Worm (Caenorhabditis elegans) whole organism, L4 larva: Measurements from ENCODE around the gene C34H4.2.

Source experiments
- F37D6.2 ChIP-seq: sonication (generic microtip); optimal IDR thresholded peaks from 2 replicates; lab custom pipeline; 2016; ENCODE audit warnings: mild to moderate bottlenecking, missing genetic modification characterization, missing compliant biosample characterization
- aha-1 ChIP-seq: fragments of 150-350 bp; peaks from one replicate; lab custom pipeline; 2014; ENCODE audit warnings: missing biosample characterization, missing genetic modification characterization
- ces-1 ChIP-seq: fragments of 150-350 bp; sonication (generic microtip); optimal IDR thresholded peaks from 4 replicates; lab custom pipeline; 2014; ENCODE audit warnings: missing biosample characterization, missing genetic modification reagents, missing genetic modification characterization
- daf-16 ChIP-seq, 3 experiments: sonication (generic microtip); optimal IDR thresholded peaks; 2 replicates each; lab custom pipeline; 2016 to 2017; ENCODE audit warnings: missing genetic modification characterization in 3 of 3, missing genetic modification reagents in 3 of 3, mild to moderate bottlenecking in 2 of 3, missing compliant biosample characterization in 2 of 3, missing biosample characterization in 1 of 3, moderate library complexity in 1 of 3
- daf-8 ChIP-seq: fragments of 200-800 bp; sonication (Bioruptor generic); IDR thresholded peaks from 2 replicates; pipeline ENCODE4 v1.3.6; 2022; ENCODE audit warnings: missing genetic modification characterization, missing compliant biosample characterization
- dmd-6 ChIP-seq: fragments of 200-800 bp; sonication (Bioruptor generic); IDR thresholded peaks from 2 replicates; pipeline ENCODE4 v1.3.6; 2022; ENCODE audit warnings: missing genetic modification reagents, missing genetic modification characterization, missing compliant biosample characterization
- dve-1 ChIP-seq: sonication (generic microtip); optimal IDR thresholded peaks from 2 replicates; lab custom pipeline; 2017; ENCODE audit warnings: antibody characterized with exemption, mild to moderate bottlenecking, missing genetic modification characterization, missing compliant biosample characterization; ENCODE audit not compliant: insufficient read depth
- gei-8 ChIP-seq: fragments of 200-800 bp; sonication (Bioruptor generic); optimal IDR thresholded peaks from 2 replicates; lab custom pipeline; 2018; ENCODE audit warnings: mild to moderate bottlenecking, missing genetic modification characterization, missing compliant biosample characterization
- hif-1 ChIP-seq, 2 experiments: sonication (generic microtip); optimal IDR thresholded peaks; 2 replicates each; lab custom pipeline; 2016 to 2017; ENCODE audit warnings: missing compliant biosample characterization in 2 of 2, missing genetic modification characterization in 2 of 2, missing genetic modification reagents in 2 of 2, missing genotype in 2 of 2, mild to moderate bottlenecking in 1 of 2
- hlh-11 ChIP-seq: fragments of 200-800 bp; sonication (Bioruptor generic); optimal IDR thresholded peaks from 2 replicates; lab custom pipeline; 2018; ENCODE audit warnings: mild to moderate bottlenecking, missing genetic modification characterization, missing compliant biosample characterization
- lim-7 ChIP-seq: fragments of 200-800 bp; sonication (Bioruptor generic); IDR thresholded peaks from 2 replicates; pipeline ENCODE4 v1.3.6; 2022; ENCODE audit warnings: missing genetic modification characterization, missing compliant biosample characterization
- lin-29 ChIP-seq: fragments of 200-800 bp; sonication (Bioruptor generic); IDR thresholded peaks from 2 replicates; pipeline ENCODE4 v1.3.6; 2022; ENCODE audit warnings: missing genetic modification reagents, missing genetic modification characterization, missing compliant biosample characterization
- lin-38 ChIP-seq: fragments of 200-800 bp; sonication (Bioruptor generic); IDR thresholded peaks from 2 replicates; pipeline ENCODE4 v1.3.6; 2022; ENCODE audit warnings: missing genetic modification reagents, missing genetic modification characterization, missing compliant biosample characterization
- madf-5 ChIP-seq, 2 experiments: fragments of 200-800 bp; sonication (Bioruptor generic); IDR thresholded peaks; 2 replicates each; pipeline ENCODE4 v1.3.6; 2022; ENCODE audit warnings: missing compliant biosample characterization in 2 of 2, missing genetic modification characterization in 2 of 2
- madf-9 ChIP-seq: fragments of 200-800 bp; sonication (Bioruptor generic); conservative IDR thresholded peaks from 2 replicates; pipeline ENCODE4 v1.3.6; 2022; ENCODE audit warnings: missing genetic modification reagents, missing genetic modification characterization, missing compliant biosample characterization
- mxl-2 ChIP-seq: fragments of 200-800 bp; sonication (Bioruptor generic); conservative IDR thresholded peaks from 2 replicates; pipeline ENCODE4 v1.3.6; 2022; ENCODE audit warnings: missing genetic modification reagents, missing genetic modification characterization, missing compliant biosample characterization
- nhr-102 ChIP-seq: sonication (generic microtip); optimal IDR thresholded peaks from 2 replicates; lab custom pipeline; 2016; ENCODE audit warnings: mild to moderate bottlenecking, missing genetic modification characterization, moderate library complexity, missing compliant biosample characterization
- nhr-237 ChIP-seq: sonication (generic microtip); optimal IDR thresholded peaks from 2 replicates; lab custom pipeline; 2017; ENCODE audit warnings: missing biosample characterization, missing genetic modification characterization
- nhr-28 ChIP-seq: fragments of 150-350 bp; optimal IDR thresholded peaks from 2 replicates; lab custom pipeline; 2014; ENCODE audit warnings: missing biosample characterization, missing genetic modification characterization
- nhr-6 ChIP-seq: fragments of 150-350 bp; optimal IDR thresholded peaks from 2 replicates; lab custom pipeline; 2014; ENCODE audit warnings: missing biosample characterization, missing genetic modification characterization
- nhr-77 ChIP-seq: fragments of 150-350 bp; optimal IDR thresholded peaks from 2 replicates; lab custom pipeline; 2014; ENCODE audit warnings: missing biosample characterization, missing genetic modification characterization
- pqm-1 ChIP-seq: sonication (generic microtip); optimal IDR thresholded peaks from 2 replicates; lab custom pipeline; 2017; ENCODE audit warnings: missing biosample characterization, missing genetic modification characterization
- saeg-2 ChIP-seq: fragments of 200-800 bp; sonication (Bioruptor generic); IDR thresholded peaks from 2 replicates; pipeline ENCODE4 v1.3.6; 2022; ENCODE audit warnings: missing genetic modification reagents, missing genetic modification characterization, missing compliant biosample characterization
- set-16 ChIP-seq: fragments of 200-800 bp; sonication (Bioruptor generic); IDR thresholded peaks from 2 replicates; pipeline ENCODE4 v1.3.6; 2022; ENCODE audit warnings: missing genetic modification reagents, missing genetic modification characterization, missing compliant biosample characterization
- snpc-4 ChIP-seq: fragments of 150-350 bp; optimal IDR thresholded peaks from 2 replicates; lab custom pipeline; 2014; ENCODE audit warnings: missing biosample characterization, missing genetic modification characterization
- tra-1 ChIP-seq: fragments of 200-800 bp; sonication (Bioruptor generic); IDR thresholded peaks from 2 replicates; pipeline ENCODE4 v1.3.6; 2022; ENCODE audit warnings: missing genetic modification reagents, missing genetic modification characterization, missing compliant biosample characterization
- unc-130 ChIP-seq: sonication (generic microtip); optimal IDR thresholded peaks from 2 replicates; lab custom pipeline; 2016; ENCODE audit warnings: missing genetic modification reagents, missing genetic modification characterization, missing compliant biosample characterization
- unc-62 ChIP-seq, 3 experiments: fragments of 150-350 bp in 1 of 3; sonication (generic microtip); optimal IDR thresholded peaks in 2 of 3; peaks in 1 of 3; 1 replicate in 1 of 3; 2 replicates in 2 of 3; lab custom pipeline; 2014 to 2017; ENCODE audit warnings: missing biosample characterization in 3 of 3, missing genetic modification characterization in 3 of 3, missing genetic modification reagents in 3 of 3, missing genotype in 1 of 3
- vab-7 ChIP-seq: fragments of 200-800 bp; sonication (Bioruptor generic); IDR thresholded peaks from 2 replicates; pipeline ENCODE4 v1.3.6; 2022; ENCODE audit warnings: missing genetic modification reagents, missing genetic modification characterization, missing compliant biosample characterization
- zip-11 ChIP-seq: fragments of 200-800 bp; sonication (Bioruptor generic); IDR thresholded peaks from 2 replicates; pipeline ENCODE4 v1.3.6; 2022; ENCODE audit warnings: missing genetic modification characterization, missing compliant biosample characterization
- zip-2 ChIP-seq: fragments of 150-350 bp; optimal IDR thresholded peaks from 2 replicates; lab custom pipeline; 2014; ENCODE audit warnings: missing biosample characterization, missing genetic modification characterization

Gene C34H4.2

ce11 chrIV:1550578-1550977 is 3.0 kb upstream of the C34H4.2 start, which contains the start of gene tag-244:
Gene tag-244, plus strand, starts transcription at chrIV:1550878.
- TF ChIP-seq nhr-28 (tag; lab: Kevin White, UChicago) (peak; percentile 9), daf-16 (GFP tag; optimal IDR thresholded peaks at IDR 0.05; lab: Kevin White, UChicago) (no peak), daf-16 (tag; optimal IDR thresholded peaks at IDR 0.05; lab: Kevin White, UChicago) (peak; percentile 6), pqm-1 (tag; lab: Kevin White, UChicago) (peak; percentile 56), vab-7 (no peak), nhr-237 (tag; lab: Kevin White, UChicago) (no peak)

- TF ChIP-seq set-16 (GFP tag; lab: Robert Waterston, UW), result peak; percentile 28; the same call in 1 of the 2 replicates
- TF ChIP-seq lin-29 (GFP tag; lab: Robert Waterston, UW), result no peak
- no peak for TF ChIP-seq lin-38
- TF ChIP-seq unc-62 (GFP tag; optimal IDR thresholded peaks at IDR 0.05 in 1 of 2; lab: Kevin White, UChicago), result peak in 1 of 2 experiments; percentile 82
- no peak for TF ChIP-seq unc-62 (tag; optimal IDR thresholded peaks at IDR 0.05; lab: Kevin White, UChicago)
- peak; percentile 19 for TF ChIP-seq hlh-11
- TF ChIP-seq nhr-77 (tag; lab: Kevin White, UChicago), result peak; percentile 21
- peak; percentile 49 for TF ChIP-seq nhr-28 (tag; lab: Kevin White, UChicago)
- no peak for TF ChIP-seq saeg-2 (GFP tag; lab: Robert Waterston, UW)
- TF ChIP-seq aha-1, result peak; percentile 53
- TF ChIP-seq nhr-102 (tag; lab: Kevin White, UChicago), result no peak
- peak; percentile 50; the same call in 1 of the 2 replicates for TF ChIP-seq dmd-6
- no peak for TF ChIP-seq nhr-6
- TF ChIP-seq dve-1 (tag; lab: Kevin White, UChicago), result peak; percentile 5
- TF ChIP-seq daf-16 (GFP tag; optimal IDR thresholded peaks at IDR 0.05; lab: Kevin White, UChicago), result no peak
- peak; percentile 46 for TF ChIP-seq daf-16 (tag; optimal IDR thresholded peaks at IDR 0.05; lab: Kevin White, UChicago)
- TF ChIP-seq pqm-1 (tag; lab: Kevin White, UChicago), result peak; percentile 66
Observed at ce11 chrIV:1555021-1555720, 1.6 kb downstream of the C34H4.2 start, which contains the start of gene C34H4.1. Gene C34H4.1, plus strand, starts transcription at chrIV:1555579.

DNA sequence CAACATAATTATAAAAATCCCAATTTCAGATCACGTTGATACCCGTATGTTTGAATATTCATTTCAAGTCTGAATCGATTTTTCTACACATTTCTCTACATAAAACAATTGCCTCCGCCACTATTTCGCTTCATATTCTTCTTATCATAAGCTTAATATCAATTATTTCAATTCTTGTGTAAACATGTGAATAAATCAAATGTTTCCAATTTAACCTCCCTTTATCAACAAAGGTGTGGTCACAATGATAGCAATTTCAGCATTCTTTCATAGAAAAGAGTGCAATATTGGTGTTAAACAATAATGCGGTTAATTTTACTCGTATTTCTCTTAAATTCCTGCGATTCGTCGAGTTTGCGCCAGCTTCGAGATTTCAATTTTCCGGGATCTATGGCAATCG is 6.4 kb downstream of the C34H4.2 start, which contains the start of gene Y41D4B.17:
Y41D4B.17 (plus strand) TSS at position 174 of the 400 bp plus-strand sequence.
- TF ChIP-seq unc-130 (GFP tag; lab: Kevin White, UChicago) (no peak), daf-16 (GFP tag; optimal IDR thresholded peaks at IDR 0.05; lab: Kevin White, UChicago) (no peak), daf-16 (tag; optimal IDR thresholded peaks at IDR 0.05; lab: Kevin White, UChicago) (peak; percentile 76), hif-1 (tag; optimal IDR thresholded peaks at IDR 0.05; lab: Kevin White, UChicago) (no peak), pqm-1 (tag; lab: Kevin White, UChicago) (peak; percentile 79), saeg-2 (GFP tag; lab: Robert Waterston, UW) (no peak), dve-1 (tag; lab: Kevin White, UChicago) (peak; percentile 7), gei-8 (GFP tag; lab: Kevin White, UChicago) (no peak), tra-1 (no peak), lim-7 (no peak), madf-9 (no peak), ces-1 (GFP tag; lab: Kevin White, UChicago) (no peak), mxl-2 (GFP tag; lab: Robert Waterston, UW) (no peak), dmd-6 (peak; percentile 7; the same call in 1 of the 2 replicates), zip-2 (tag; lab: Kevin White, UChicago) (no peak), daf-8 (GFP tag; lab: Robert Waterston, UW) (no peak), hlh-11 (peak; percentile 4), snpc-4 (tag; lab: Kevin White, UChicago) (no peak), zip-11 (GFP tag; lab: Robert Waterston, UW) (no peak), madf-5 (GFP tag; IDR thresholded peaks at IDR 0.05; lab: Robert Waterston, UW) (no peak)

ce11 chrIV:1561884-1562283 is 8.3 kb downstream of the C34H4.2 start, which contains the start of gene hpo-6:
Gene hpo-6, plus strand, starts transcription at chrIV:1562184.
- TF ChIP-seq F37D6.2 (tag; lab: Kevin White, UChicago) (no peak), pqm-1 (tag; lab: Kevin White, UChicago) (peak; percentile 45), daf-16 (GFP tag; optimal IDR thresholded peaks at IDR 0.05; lab: Kevin White, UChicago) (no peak), daf-16 (tag; optimal IDR thresholded peaks at IDR 0.05; lab: Kevin White, UChicago) (peak; percentile 58)
